Fruit fly (Drosophila melanogaster): Measurements from ENCODE around the gene rdgA.

- TF ChIP-seq toe (GFP tag; optimal IDR thresholded peaks at IDR 0.05) (no peak), kay (GFP tag; ENCODE audit: borderline replicate concordance) (no peak), CG7101 (tag; optimal IDR thresholded peaks at IDR 0.05) (no peak), CG1620 (GFP tag; optimal IDR thresholded peaks at IDR 0.05) (no peak), ovo (GFP tag; optimal IDR thresholded peaks at IDR 0.05) (no peak), CG12768 (GFP tag; optimal IDR thresholded peaks at IDR 0.05) (no peak), cic (GFP tag; optimal IDR thresholded peaks at IDR 0.05) (no peak), CG14711 (tag; optimal IDR thresholded peaks at IDR 0.05) (no peak), Clk (GFP tag; optimal IDR thresholded peaks at IDR 0.05) (no peak)
Observed at dm6 chrX:8857098-8857724, 49.7 kb upstream of the rdgA start.
